Worm (Caenorhabditis elegans): ENCODE results near the gene C49G7.13.

ce11 chrV:4016780-4017179 lies 19.1 kb upstream of the C49G7.13 start, which contains the start of gene srw-89:
- TF ChIP-seq pha-4 (tag; optimal IDR thresholded peaks at IDR 0.05) = no peak
- no peak for TF ChIP-seq unc-62 (GFP tag; optimal IDR thresholded peaks at IDR 0.05)
- no peak for TF ChIP-seq mls-2 (tag; optimal IDR thresholded peaks at IDR 0.05)
- TF ChIP-seq nhr-28 (tag; optimal IDR thresholded peaks at IDR 0.05) = no peak
- no peak for TF ChIP-seq ceh-83 (GFP tag; optimal IDR thresholded peaks at IDR 0.05)

Data from whole organism, mixed stage, embryonic.